Fruit fly (Drosophila melanogaster) Kc167 (cell line): Measurements from ENCODE around the gene alpha4GT1.

ENCODE experiments used
- Myc ChIP-seq: fragments of >200 bp; optimal IDR thresholded peaks from 2 replicates; lab custom pipeline; 2017; ENCODE audit warnings: missing external identifiers
- h ChIP-seq: fragments of >200 bp; optimal IDR thresholded peaks from 3 replicates; lab custom pipeline; 2018; ENCODE audit warnings: missing external identifiers
- ttk ChIP-seq: sonication (Bioruptor generic); optimal IDR thresholded peaks from 2 replicates; lab custom pipeline; 2017; ENCODE audit warnings: missing external identifiers

DNA sequence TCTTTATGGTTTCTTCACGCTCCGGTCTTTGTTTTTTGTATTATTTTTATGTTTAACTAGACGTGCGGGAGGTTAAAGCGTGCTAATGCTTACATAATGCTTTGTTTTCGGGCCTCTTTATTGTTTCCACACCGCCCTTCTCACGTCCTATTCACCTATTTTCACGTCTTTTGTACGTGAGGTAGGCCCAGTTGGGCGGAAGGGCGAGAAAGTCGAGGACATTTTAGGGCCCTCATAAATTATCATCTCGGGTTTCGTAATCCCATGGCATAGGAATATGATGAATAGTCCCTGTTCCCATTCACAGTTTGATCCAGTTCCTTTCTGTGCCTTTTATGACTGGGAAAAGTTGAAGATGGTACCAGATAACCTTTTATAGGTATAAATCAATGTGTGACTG lies 17.5 kb downstream of the alpha4GT1 start:
- no peak for TF ChIP-seq Myc
- TF ChIP-seq h (lab: Kevin White, UChicago): no peak
- no peak for TF ChIP-seq ttk
